Fruit fly (Drosophila melanogaster) whole organism, embryonic: ENCODE measurements around the gene dhd.
A peak's percentile ranks its signal among the peaks of the same experiment; 100 is the strongest.

Experiments used
- Ada2b ChIP-seq: fragments of 200-800 bp; sonication (Bioruptor generic); IDR thresholded peaks from 2 replicates; pipeline ENCODE4 v1.3.6; 2022; ENCODE audit warnings: missing biosample characterization, missing genetic modification characterization
- Bdp1 ChIP-seq: fragments of 200-800 bp; sonication (Bioruptor generic); optimal IDR thresholded peaks from 3 replicates; lab custom pipeline; 2016; ENCODE audit warnings: missing biosample characterization, missing genetic modification characterization
- CG10267 ChIP-seq: fragments of 200-800 bp; sonication (Bioruptor generic); optimal IDR thresholded peaks from 2 replicates; lab custom pipeline; 2018; ENCODE audit warnings: missing biosample characterization, mild to moderate bottlenecking, missing genetic modification characterization, moderate library complexity
- CG12659 ChIP-seq: fragments of 200-800 bp; sonication (Bioruptor generic); optimal IDR thresholded peaks from 3 replicates; lab custom pipeline; 2017; ENCODE audit warnings: mild to moderate bottlenecking, missing biosample characterization, missing genetic modification reagents, missing genetic modification characterization
- CG13775 ChIP-seq: fragments of 200-800 bp; sonication (Bioruptor generic); optimal IDR thresholded peaks from 3 replicates; lab custom pipeline; 2017; ENCODE audit warnings: missing biosample characterization, mild to moderate bottlenecking, missing genetic modification characterization
- CG13894 ChIP-seq: fragments of 200-800 bp; sonication (Bioruptor generic); optimal IDR thresholded peaks from 3 replicates; lab custom pipeline; 2018; ENCODE audit warnings: missing biosample characterization, mild to moderate bottlenecking, missing genetic modification characterization, moderate library complexity
- CG14014 ChIP-seq: fragments of 200-800 bp; sonication (Bioruptor generic); IDR thresholded peaks from 2 replicates; pipeline ENCODE4 v1.3.6; 2022; ENCODE audit warnings: missing biosample characterization, missing genetic modification characterization
- CG14965 ChIP-seq: fragments of 200-800 bp; sonication (Bioruptor generic); optimal IDR thresholded peaks from 2 replicates; lab custom pipeline; 2016; ENCODE audit warnings: missing biosample characterization, missing genetic modification characterization, borderline replicate concordance
- CG15011 ChIP-seq: fragments of 200-800 bp; sonication (Bioruptor generic); optimal IDR thresholded peaks from 3 replicates; lab custom pipeline; 2018; ENCODE audit warnings: missing biosample characterization, mild to moderate bottlenecking, missing genetic modification characterization
- CG18011 ChIP-seq: fragments of 200-800 bp; sonication (Bioruptor generic); optimal IDR thresholded peaks from 2 replicates; lab custom pipeline; 2017; ENCODE audit warnings: missing biosample characterization, missing genetic modification characterization, mild to moderate bottlenecking, moderate library complexity, missing genotype
- CG18599 ChIP-seq: fragments of 200-800 bp; sonication (Bioruptor generic); optimal IDR thresholded peaks from 3 replicates; lab custom pipeline; 2017; ENCODE audit warnings: missing biosample characterization, missing genetic modification characterization, mild to moderate bottlenecking, moderate library complexity, missing genetic modification reagents
- CG18764 ChIP-seq: fragments of 200-800 bp; sonication (Bioruptor generic); optimal IDR thresholded peaks from 3 replicates; lab custom pipeline; 2016; ENCODE audit warnings: missing biosample characterization, missing genetic modification characterization
- CG30431 ChIP-seq: fragments of 200-800 bp; sonication (Bioruptor generic); optimal IDR thresholded peaks from 2 replicates; lab custom pipeline; 2017; ENCODE audit warnings: missing biosample characterization, missing genetic modification characterization
- CG32767 ChIP-seq: fragments of 200-800 bp; sonication (Bioruptor generic); IDR thresholded peaks from 2 replicates; pipeline ENCODE4 v1.3.6; 2022; ENCODE audit warnings: missing biosample characterization, missing genetic modification characterization
- CG34422 ChIP-seq: fragments of 200-800 bp; sonication (Bioruptor generic); IDR thresholded peaks from 3 replicates; pipeline ENCODE4 v1.3.6; 2022; ENCODE audit warnings: missing biosample characterization, missing genetic modification characterization
- CG4328 ChIP-seq: fragments of 200-800 bp; sonication (Bioruptor generic); optimal IDR thresholded peaks from 3 replicates; lab custom pipeline; 2017; ENCODE audit warnings: missing biosample characterization, missing genetic modification reagents, missing genetic modification characterization
- CG5245 ChIP-seq: fragments of 200-800 bp; sonication (Bioruptor generic); optimal IDR thresholded peaks from 3 replicates; lab custom pipeline; 2016; ENCODE audit warnings: missing biosample characterization, missing genetic modification characterization
- CG5953 ChIP-seq: fragments of 200-800 bp; sonication (Bioruptor generic); IDR thresholded peaks from 2 replicates; pipeline ENCODE4 v1.3.6; 2022; ENCODE audit warnings: missing biosample characterization, missing genetic modification characterization
- CG6175 ChIP-seq: fragments of 200-800 bp; sonication (Bioruptor generic); IDR thresholded peaks from 3 replicates; pipeline ENCODE4 v1.3.6; 2022; ENCODE audit warnings: missing biosample characterization, missing genetic modification characterization
- CG6813 ChIP-seq: fragments of 200-800 bp; sonication (Bioruptor generic); optimal IDR thresholded peaks from 2 replicates; lab custom pipeline; 2017; ENCODE audit warnings: missing biosample characterization, missing genetic modification characterization, mild to moderate bottlenecking, moderate library complexity, missing genetic modification reagents
- CG7786 ChIP-seq: fragments of 200-800 bp; sonication (Bioruptor generic); optimal IDR thresholded peaks from 2 replicates; lab custom pipeline; 2016; ENCODE audit warnings: missing biosample characterization, missing genetic modification characterization
- CG7987 ChIP-seq: fragments of 200-800 bp; sonication (Bioruptor generic); optimal IDR thresholded peaks from 2 replicates; lab custom pipeline; 2018; ENCODE audit warnings: missing biosample characterization, mild to moderate bottlenecking, missing genetic modification characterization, moderate library complexity
- CG9215 ChIP-seq: fragments of 200-800 bp; sonication (Bioruptor generic); IDR thresholded peaks from 2 replicates; pipeline ENCODE4 v1.3.6; 2022; ENCODE audit warnings: missing biosample characterization, missing genetic modification characterization
- CG9437 ChIP-seq: fragments of 200-800 bp; sonication (Bioruptor generic); optimal IDR thresholded peaks from 2 replicates; lab custom pipeline; 2018; ENCODE audit warnings: missing biosample characterization, mild to moderate bottlenecking, missing genetic modification characterization
- CG9876 ChIP-seq: fragments of 200-800 bp; sonication (Bioruptor generic); optimal IDR thresholded peaks from 2 replicates; lab custom pipeline; 2016; ENCODE audit warnings: missing biosample characterization, missing genetic modification characterization
- Camta ChIP-seq: fragments of 200-800 bp; sonication (Bioruptor generic); optimal IDR thresholded peaks from 2 replicates; lab custom pipeline; 2016; ENCODE audit warnings: missing biosample characterization, missing genetic modification characterization
- Doc3 ChIP-seq: fragments of 200-800 bp; sonication (Bioruptor generic); IDR thresholded peaks from 3 replicates; pipeline ENCODE4 v1.3.6; 2022; ENCODE audit warnings: missing biosample characterization, missing genetic modification characterization; ENCODE audit not compliant: partially characterized antibody
- Dref ChIP-seq: fragments of 200-800 bp; sonication (Bioruptor generic); IDR thresholded peaks from 2 replicates; pipeline ENCODE4 v1.3.6; 2022; ENCODE audit warnings: missing biosample characterization, missing genetic modification characterization
- Fer1 ChIP-seq: fragments of 200-800 bp; sonication (Bioruptor generic); optimal IDR thresholded peaks from 2 replicates; lab custom pipeline; 2017; ENCODE audit warnings: missing biosample characterization, mild to moderate bottlenecking, missing genetic modification characterization
- Mes4 ChIP-seq: fragments of 200-800 bp; sonication (Bioruptor generic); optimal IDR thresholded peaks from 2 replicates; lab custom pipeline; 2016; ENCODE audit warnings: missing biosample characterization, missing genetic modification characterization
- NFAT ChIP-seq: fragments of 200-800 bp; sonication (Bioruptor generic); IDR thresholded peaks from 2 replicates; pipeline ENCODE4 v1.3.6; 2022; ENCODE audit warnings: missing biosample characterization, missing genetic modification characterization
- Nf-YA ChIP-seq: fragments of 200-800 bp; sonication (Bioruptor generic); IDR thresholded peaks from 2 replicates; pipeline ENCODE4 v1.3.6; 2022; ENCODE audit warnings: missing biosample characterization, missing genetic modification characterization
- Oaz ChIP-seq: fragments of 200-800 bp; sonication (Bioruptor generic); IDR thresholded peaks from 2 replicates; pipeline ENCODE4 v1.3.6; 2022; ENCODE audit warnings: missing biosample characterization, missing genetic modification characterization
- YL-1 ChIP-seq: fragments of 200-800 bp; sonication (Bioruptor generic); optimal IDR thresholded peaks from 3 replicates; lab custom pipeline; 2017; ENCODE audit warnings: missing biosample characterization, mild to moderate bottlenecking, missing genetic modification characterization
- ara ChIP-seq: fragments of 200-800 bp; sonication (Bioruptor generic); IDR thresholded peaks from 2 replicates; pipeline ENCODE4 v1.3.6; 2022; ENCODE audit warnings: missing biosample characterization, missing genetic modification characterization
- az2 ChIP-seq: fragments of 200-800 bp; sonication (Bioruptor generic); optimal IDR thresholded peaks from 3 replicates; lab custom pipeline; 2016; ENCODE audit warnings: missing biosample characterization, missing genetic modification characterization
- chn ChIP-seq: fragments of 200-800 bp; sonication (Bioruptor generic); optimal IDR thresholded peaks from 2 replicates; lab custom pipeline; 2016; ENCODE audit warnings: missing biosample characterization, missing genetic modification characterization
- cwo ChIP-seq: fragments of 200-800 bp; sonication (Bioruptor generic); optimal IDR thresholded peaks from 3 replicates; lab custom pipeline; 2017; ENCODE audit warnings: missing biosample characterization, missing genetic modification characterization, mild to moderate bottlenecking, moderate library complexity, missing genetic modification reagents
- disco-r ChIP-seq: fragments of 200-800 bp; sonication (Bioruptor generic); optimal IDR thresholded peaks from 2 replicates; lab custom pipeline; 2016; ENCODE audit warnings: missing biosample characterization, missing genetic modification characterization
- dysf ChIP-seq: fragments of 200-800 bp; sonication (Bioruptor generic); IDR thresholded peaks from 3 replicates; pipeline ENCODE4 v1.3.6; 2022; ENCODE audit warnings: missing biosample characterization, missing genetic modification characterization
- gce ChIP-seq: fragments of 200-800 bp; sonication (Bioruptor generic); IDR thresholded peaks from 3 replicates; pipeline ENCODE4 v1.3.6; 2022; ENCODE audit warnings: missing biosample characterization, missing genetic modification characterization
- lbe ChIP-seq: fragments of 200-800 bp; sonication (Bioruptor generic); optimal IDR thresholded peaks from 2 replicates; lab custom pipeline; 2016; ENCODE audit warnings: missing biosample characterization, mild to moderate bottlenecking, missing genetic modification characterization
- luna ChIP-seq: fragments of 200-800 bp; sonication (Bioruptor generic); optimal IDR thresholded peaks from 2 replicates; lab custom pipeline; 2016; ENCODE audit warnings: missing biosample characterization, missing genetic modification characterization
- nmo ChIP-seq: fragments of 200-800 bp; sonication (Bioruptor generic); optimal IDR thresholded peaks from 2 replicates; lab custom pipeline; 2018; ENCODE audit warnings: missing biosample characterization, mild to moderate bottlenecking, missing genetic modification characterization, moderate library complexity
- onecut ChIP-seq: fragments of 200-800 bp; sonication (Bioruptor generic); IDR thresholded peaks from 2 replicates; pipeline ENCODE4 v1.3.6; 2022; ENCODE audit warnings: missing biosample characterization, missing genetic modification characterization
- p53 ChIP-seq: fragments of 200-800 bp; sonication (Bioruptor generic); optimal IDR thresholded peaks from 2 replicates; lab custom pipeline; 2016; ENCODE audit warnings: missing biosample characterization, missing genetic modification characterization
- pnt ChIP-seq: fragments of 200-800 bp; sonication (Bioruptor generic); optimal IDR thresholded peaks from 3 replicates; lab custom pipeline; 2016; ENCODE audit warnings: missing biosample characterization, missing genetic modification characterization
- pros ChIP-seq: fragments of 200-800 bp; sonication (Bioruptor generic); optimal IDR thresholded peaks from 3 replicates; lab custom pipeline; 2019; ENCODE audit warnings: missing biosample characterization, mild to moderate bottlenecking, missing genetic modification characterization, moderate library complexity
- row ChIP-seq: fragments of 200-800 bp; sonication (Bioruptor generic); IDR thresholded peaks from 3 replicates; pipeline ENCODE4 v1.3.6; 2022; ENCODE audit warnings: missing biosample characterization, missing genetic modification characterization
- sens-2 ChIP-seq: fragments of 200-800 bp; sonication (Bioruptor generic); IDR thresholded peaks from 2 replicates; pipeline ENCODE4 v1.3.6; 2022; ENCODE audit warnings: missing biosample characterization, missing genetic modification characterization
- slp2 ChIP-seq: fragments of 200-800 bp; sonication (Bioruptor generic); optimal IDR thresholded peaks from 2 replicates; lab custom pipeline; 2016; ENCODE audit warnings: missing biosample characterization, missing genetic modification characterization
- vfl ChIP-seq: fragments of 200-800 bp; sonication (Bioruptor generic); optimal IDR thresholded peaks from 2 replicates; lab custom pipeline; 2016; ENCODE audit warnings: missing biosample characterization, missing genetic modification characterization

dhd gene

DNA sequence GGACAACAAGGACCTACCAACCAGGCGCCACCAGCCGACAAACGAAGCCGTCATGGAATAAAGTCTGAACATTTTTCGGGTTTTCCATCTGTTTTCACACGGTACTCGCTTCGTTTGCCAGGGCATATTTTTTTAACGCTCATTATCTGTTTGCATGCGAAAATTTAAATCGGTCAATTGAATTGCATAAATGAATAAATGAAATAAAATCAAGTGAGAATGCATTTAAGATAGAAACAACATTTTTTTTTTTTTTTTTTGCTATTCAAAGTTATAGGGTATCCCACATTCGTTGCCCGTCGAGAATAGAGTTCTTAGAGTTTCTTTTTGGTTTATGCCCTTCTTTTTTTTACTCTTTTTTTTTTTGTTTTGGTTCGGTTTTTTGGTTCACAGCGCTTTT is 26.1 kb upstream of the dhd start (continued):
- TF ChIP-seq Mes4 (no peak), Camta (GFP tag; lab: Kevin White, UChicago) (no peak), CG9876 (GFP tag; lab: Kevin White, UChicago) (no peak), row (peak; percentile 78), disco-r (GFP tag; lab: Kevin White, UChicago) (no peak), CG5953 (GFP tag; lab: Robert Waterston, UW) (no peak), CG13775 (GFP tag; lab: Kevin White, UChicago) (peak; percentile 27), vfl (no peak), gce (no peak), CG4328 (GFP tag; lab: Kevin White, UChicago) (no peak), Ada2b (GFP tag; lab: Robert Waterston, UW) (peak; percentile 70), Dref (no peak), Oaz (GFP tag; lab: Robert Waterston, UW) (0 out of 2 replicates have a peak, but pooled peaks have one; percentile 24), CG12659 (GFP tag; lab: Kevin White, UChicago) (peak; percentile 24), NFAT (GFP tag; lab: Robert Waterston, UW) (no peak), luna (GFP tag; lab: Kevin White, UChicago) (peak; percentile 28), Fer1 (GFP tag; lab: Kevin White, UChicago) (peak; percentile 68), CG30431 (GFP tag; lab: Kevin White, UChicago) (peak; percentile 3), nmo (GFP tag; lab: Kevin White, UChicago) (peak; percentile 23), CG9215 (0 out of 2 replicates have a peak, but pooled peaks have one; percentile 7), lbe (GFP tag; lab: Kevin White, UChicago) (no peak), slp2 (GFP tag; lab: Kevin White, UChicago) (no peak), CG7786 (GFP tag; lab: Kevin White, UChicago) (peak; percentile 45), CG13894 (tag; lab: Kevin White, UChicago) (peak; percentile 50), pros (GFP tag; lab: Kevin White, UChicago) (no peak), CG10267 (peak; percentile 48), Nf-YA (GFP tag; lab: Robert Waterston, UW) (no peak), Doc3 (GFP tag; lab: Robert Waterston, UW) (no peak), CG7987 (GFP tag; lab: Kevin White, UChicago) (no peak), az2 (GFP tag; lab: Kevin White, UChicago) (peak; percentile 15), CG18764 (peak; percentile 38), chn (no peak), p53 (GFP tag; lab: Kevin White, UChicago) (no peak), CG5245 (GFP tag; lab: Kevin White, UChicago) (peak; percentile 22), onecut (peak; percentile 48), CG6175 (GFP tag; lab: Robert Waterston, UW) (no peak), CG32767 (GFP tag; lab: Robert Waterston, UW) (no peak), cwo (GFP tag; lab: Kevin White, UChicago) (peak; percentile 32), YL-1 (GFP tag; lab: Kevin White, UChicago) (no peak), CG6813 (peak; percentile 57), CG9437 (GFP tag; lab: Kevin White, UChicago) (no peak), CG18011 (no peak), ara (no peak), sens-2 (no peak), CG15011 (GFP tag; lab: Kevin White, UChicago) (peak; percentile 29), CG14014 (GFP tag; lab: Robert Waterston, UW) (0 out of 2 replicates have a peak, but pooled peaks have one; percentile 39), Bdp1 (GFP tag; lab: Kevin White, UChicago) (no peak), pnt (GFP tag; lab: Kevin White, UChicago) (peak; percentile 13), dysf (GFP tag; lab: Robert Waterston, UW) (peak; percentile 65; the same call in 2 of the 3 replicates), CG14965 (GFP tag; lab: Kevin White, UChicago) (no peak), CG18599 (GFP tag; lab: Kevin White, UChicago) (peak; percentile 77), CG34422 (GFP tag; lab: Robert Waterston, UW) (no peak; the same call in 2 of the 3 replicates)
